Fruit fly (Drosophila melanogaster): ENCODE data around the gene AP-1gamma.

AP-1gamma gene

dm6 chrX:9066802-9067489 lies 41.5 kb upstream of the AP-1gamma start (continued):
- TF ChIP-seq jigr1 (GFP tag; IDR thresholded peaks at IDR 0.05): no peak
- peak in 1 of 2 experiments; percentile 20 for TF ChIP-seq dpn (GFP tag; optimal IDR thresholded peaks at IDR 0.05)
- TF ChIP-seq B-H1 (GFP tag; IDR thresholded peaks at IDR 0.05): no peak
- TF ChIP-seq CG17385 (GFP tag; optimal IDR thresholded peaks at IDR 0.05): peak; percentile 35
- TF ChIP-seq CoRest (tag; optimal IDR thresholded peaks at IDR 0.05): peak; percentile 3
- peak; percentile 31; the same call in 1 of the 2 replicates for TF ChIP-seq Atf6 (GFP tag; IDR thresholded peaks at IDR 0.05)
- no peak for TF ChIP-seq org-1 (GFP tag; optimal IDR thresholded peaks at IDR 0.05)
- peak; percentile 32; the same call in 1 of the 2 replicates for TF ChIP-seq vvl (GFP tag; IDR thresholded peaks at IDR 0.05)
- no peak for TF ChIP-seq Doc3 (GFP tag; IDR thresholded peaks at IDR 0.05; ENCODE audit: partially characterized antibody)
- TF ChIP-seq fru (optimal IDR thresholded peaks at IDR 0.05): no peak
- no peak for TF ChIP-seq sens-2 (GFP tag; IDR thresholded peaks at IDR 0.05)
- TF ChIP-seq Bdp1 (GFP tag; optimal IDR thresholded peaks at IDR 0.05): no peak
- peak; percentile 36 for TF ChIP-seq phol (tag; optimal IDR thresholded peaks at IDR 0.05)
- no peak for TF ChIP-seq CG6689 (GFP tag; IDR thresholded peaks at IDR 0.05)
- no peak for TF ChIP-seq CG8478 (optimal IDR thresholded peaks at IDR 0.05)
- peak; percentile 28 for TF ChIP-seq CG17359 (tag; optimal IDR thresholded peaks at IDR 0.05)
- TF ChIP-seq her (GFP tag; optimal IDR thresholded peaks at IDR 0.05): no peak
- TF ChIP-seq CG4730 (GFP tag; IDR thresholded peaks at IDR 0.05): no peak
- TF ChIP-seq CG11504 (tag; optimal IDR thresholded peaks at IDR 0.05): peak; percentile 38
- no peak for TF ChIP-seq ro (GFP tag; IDR thresholded peaks at IDR 0.05)
- 0 out of 2 replicates have a peak, but pooled peaks have one; percentile 15 for TF ChIP-seq CG3847 (GFP tag; IDR thresholded peaks at IDR 0.05)
- TF ChIP-seq CG17361 (GFP tag; IDR thresholded peaks at IDR 0.05): no peak
- TF ChIP-seq CG33557 (GFP tag; optimal IDR thresholded peaks at IDR 0.05): no peak
- TF ChIP-seq gcm (GFP tag; optimal IDR thresholded peaks at IDR 0.05): no peak
- no peak for TF ChIP-seq sug (tag; optimal IDR thresholded peaks at IDR 0.05)
- TF ChIP-seq CG1647 (GFP tag; optimal IDR thresholded peaks at IDR 0.05): no peak
- no peak for TF ChIP-seq CG3065 (GFP tag; optimal IDR thresholded peaks at IDR 0.05)
- TF ChIP-seq dysf (GFP tag; IDR thresholded peaks at IDR 0.05): peak; percentile 49; the same call in 2 of the 3 replicates
- no peak for TF ChIP-seq Mes4 (GFP tag; optimal IDR thresholded peaks at IDR 0.05)
- peak; percentile 45; the same call in 1 of the 3 replicates for TF ChIP-seq tgo (GFP tag; IDR thresholded peaks at IDR 0.05)
- no peak for TF ChIP-seq CG6765 (GFP tag; optimal IDR thresholded peaks at IDR 0.05)
- TF ChIP-seq rib (GFP tag; IDR thresholded peaks at IDR 0.05): no peak
- TF ChIP-seq CG8359 (GFP tag; optimal IDR thresholded peaks at IDR 0.05; ENCODE audit: borderline replicate concordance): no peak
- TF ChIP-seq CG6813 (GFP tag; optimal IDR thresholded peaks at IDR 0.05): no peak
- TF ChIP-seq CG16815 (GFP tag; optimal IDR thresholded peaks at IDR 0.05): no peak
- TF ChIP-seq CG15269 (tag; optimal IDR thresholded peaks at IDR 0.05): peak; percentile 46
- no peak for TF ChIP-seq D19B (GFP tag; optimal IDR thresholded peaks at IDR 0.05)
- no peak for TF ChIP-seq sc (optimal IDR thresholded peaks at IDR 0.05)
- TF ChIP-seq sc (GFP tag; optimal IDR thresholded peaks at IDR 0.05): no peak
- peak; percentile 19 for TF ChIP-seq CG2120 (GFP tag; optimal IDR thresholded peaks at IDR 0.05)
- no peak for TF ChIP-seq CG10321 (GFP tag; IDR thresholded peaks at IDR 0.05)
- no peak for TF ChIP-seq CG15601 (tag; optimal IDR thresholded peaks at IDR 0.05)
- TF ChIP-seq gem (tag; optimal IDR thresholded peaks at IDR 0.05): peak; percentile 57
- no peak for TF ChIP-seq Adf1 (GFP tag; IDR thresholded peaks at IDR 0.05)
- peak; percentile 59 for TF ChIP-seq Ada2b (GFP tag; IDR thresholded peaks at IDR 0.05)
- no peak for TF ChIP-seq crp (GFP tag; optimal IDR thresholded peaks at IDR 0.05)
- no peak for TF ChIP-seq corto (GFP tag; optimal IDR thresholded peaks at IDR 0.05)
- no peak for TF ChIP-seq CG8765 (GFP tag; IDR thresholded peaks at IDR 0.05)
- TF ChIP-seq CG2678 (tag; optimal IDR thresholded peaks at IDR 0.05): peak; percentile 57
- TF ChIP-seq NfI (GFP tag; optimal IDR thresholded peaks at IDR 0.05): peak; percentile 6
- peak; percentile 10 for TF ChIP-seq Meics (GFP tag; optimal IDR thresholded peaks at IDR 0.05)
